Worm (Caenorhabditis elegans): Measurements from ENCODE around the gene str-205.

- TF ChIP-seq nhr-90 (tag; optimal IDR thresholded peaks at IDR 0.05): no peak
- no peak for TF ChIP-seq mes-4 (tag; optimal IDR thresholded peaks at IDR 0.05)
- TF ChIP-seq snpc-4 (GFP tag; optimal IDR thresholded peaks at IDR 0.05): no peak
- TF ChIP-seq snpc-4 (tag; optimal IDR thresholded peaks at IDR 0.05): peak in 2 of 4 experiments; percentile 6 to 31
Observed at ce11 chrV:4891305-4891704, 38.4 kb downstream of the str-205 start.

All from whole organism, young adult.